Worm (Caenorhabditis elegans) whole organism, dauer: ENCODE data around the gene ptpn-22.

Experiments
- unc-62 ChIP-seq: sonication (generic microtip); optimal IDR thresholded peaks from 2 replicates; lab custom pipeline; 2017; ENCODE audit warnings: missing biosample characterization, missing genetic modification reagents, missing genetic modification characterization

Gene ptpn-22

DNA sequence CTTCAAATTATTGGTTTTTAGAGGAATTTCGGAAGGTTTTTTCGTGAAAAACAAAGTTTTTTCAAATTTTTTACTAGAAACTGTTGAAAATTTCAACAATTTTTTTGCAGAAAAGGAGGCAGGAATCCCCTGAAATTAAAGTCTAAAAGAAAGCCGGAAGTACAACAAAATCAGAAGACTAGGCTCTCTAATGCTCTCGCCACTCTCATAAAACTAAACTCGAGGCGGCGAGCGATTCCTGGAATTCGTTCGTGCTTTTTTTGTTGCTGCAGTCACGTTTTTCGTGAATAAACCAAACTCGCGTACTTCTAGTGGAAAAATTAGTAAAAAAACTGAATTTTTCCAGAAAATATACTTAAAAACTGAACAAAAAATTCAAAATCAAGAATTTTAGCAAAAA lies 1.2 kb downstream of the ptpn-22 start:
- no peak for TF ChIP-seq unc-62

- no peak for TF ChIP-seq unc-62
These were observed 1.7 kb downstream of the ptpn-22 start for ce11 chrIV:1738324-1738730.

DNA sequence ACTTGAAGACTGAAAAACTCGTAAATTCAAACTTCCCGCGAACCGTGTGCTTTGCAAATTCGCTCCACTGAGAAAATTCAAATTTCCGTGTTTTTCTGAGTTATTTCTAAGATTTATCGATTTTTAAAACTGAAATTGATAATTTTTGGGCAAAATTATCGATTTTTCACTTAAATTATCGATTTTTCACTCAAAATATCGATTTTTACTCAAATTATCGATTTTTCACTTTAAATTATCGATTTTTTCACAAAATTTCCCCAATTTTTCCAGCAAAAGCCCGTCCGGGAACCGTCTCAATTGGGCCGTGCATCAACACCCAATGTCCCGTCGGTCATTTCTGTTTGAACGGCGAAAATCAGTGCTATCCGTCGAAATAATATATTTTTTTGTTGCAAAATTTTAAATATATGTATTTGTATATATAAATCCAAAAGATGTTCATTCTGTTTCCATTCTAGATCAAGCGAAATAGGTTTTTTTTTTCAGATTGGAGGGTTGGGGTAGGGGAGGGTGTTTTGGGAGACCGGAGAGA lies 12.5 kb downstream of the ptpn-22 start:
- no peak for TF ChIP-seq unc-62

DNA sequence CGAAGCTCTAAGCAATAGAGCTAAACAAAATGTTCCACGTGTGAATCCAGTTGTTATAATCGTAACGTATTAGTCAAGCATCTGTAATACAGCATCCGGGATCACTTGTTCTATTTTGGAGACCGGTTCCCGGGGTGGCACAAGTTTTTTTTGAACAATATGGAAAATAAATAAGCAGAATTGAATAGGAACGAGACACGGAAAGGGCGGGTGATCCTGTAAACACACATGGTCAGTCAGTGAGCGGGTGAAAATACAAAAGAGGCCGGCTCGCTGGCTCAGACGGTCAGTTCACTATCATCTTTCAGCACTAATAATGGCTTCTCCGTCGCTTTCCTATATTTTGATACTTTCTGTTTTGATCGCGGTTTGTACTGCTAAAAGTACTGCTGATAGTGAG lies 14.2 kb downstream of the ptpn-22 start, which contains the start of gene K08D12.8:
TSS of gene K08D12.8 (plus strand) at position 301 of the 400 bp plus-strand sequence.
- TF ChIP-seq unc-62, result no peak

DNA sequence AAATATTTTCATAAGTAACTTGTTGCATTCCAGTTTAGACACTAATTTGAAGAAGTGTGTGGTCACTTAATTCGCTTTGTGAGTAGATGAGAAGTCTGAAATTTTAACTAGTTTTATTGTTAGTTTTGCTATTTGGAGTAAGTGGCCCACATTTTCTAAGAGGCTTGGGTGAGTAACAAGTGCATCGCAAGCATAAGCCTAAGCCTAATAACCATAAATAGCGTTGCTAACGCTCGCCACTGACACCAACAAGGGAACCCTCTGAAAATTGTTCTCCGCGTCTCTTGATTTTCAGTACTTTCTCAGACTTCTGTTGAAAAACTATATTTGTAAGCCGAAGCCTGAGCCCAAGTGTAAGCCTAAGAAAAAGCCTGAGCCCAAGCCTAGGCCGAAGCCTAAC lies 15.8 kb downstream of the ptpn-22 start, which contains the start of gene epic-3:
TSS of gene epic-3 (minus strand) at position 101 of the 400 bp plus-strand sequence.
- no peak for TF ChIP-seq unc-62

- no peak for TF ChIP-seq unc-62
These were observed 17.1 kb downstream of the ptpn-22 start for ce11 chrIV:1722953-1723352.

ce11 chrIV:1721610-1722009 lies 18.5 kb downstream of the ptpn-22 start:
- no peak for TF ChIP-seq unc-62

DNA sequence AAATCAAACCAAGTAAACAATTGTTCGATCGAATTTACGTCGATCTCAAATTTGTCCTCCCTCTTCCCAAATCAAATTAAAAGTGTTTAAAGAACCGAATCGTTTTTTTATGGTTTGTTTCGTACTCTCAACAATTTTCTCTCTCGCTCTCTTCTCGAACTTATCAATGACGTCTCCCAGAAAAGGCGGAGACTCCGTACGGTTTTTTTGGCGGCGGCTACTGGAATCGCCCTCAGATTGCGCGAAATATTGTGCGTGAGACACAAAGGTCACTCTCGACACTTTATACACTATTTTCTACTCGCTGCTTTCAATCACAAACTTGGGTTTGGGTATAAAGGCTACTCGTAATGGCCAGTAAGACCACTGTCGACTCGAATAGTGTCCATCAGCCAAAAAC lies 19.6 kb downstream of the ptpn-22 start, which contains the start of gene epic-2:
TSS of gene epic-2 (plus strand) at position 317 of the 400 bp plus-strand sequence.
- no peak for TF ChIP-seq unc-62

- no peak for TF ChIP-seq unc-62
These were observed 24.4 kb downstream of the ptpn-22 start for ce11 chrIV:1715705-1716104.

- no peak for TF ChIP-seq unc-62
These were observed 26.4 kb downstream of the ptpn-22 start for ce11 chrIV:1713618-1714017.

- TF ChIP-seq unc-62, result no peak
These were observed 29.0 kb downstream of the ptpn-22 start, which contains the start of gene rpi-2 for ce11 chrIV:1711029-1711489. TSS of gene rpi-2 (plus strand) at chrIV:1711262.

ce11 chrIV:1710535-1710934 lies 29.5 kb downstream of the ptpn-22 start:
- no peak for TF ChIP-seq unc-62

DNA sequence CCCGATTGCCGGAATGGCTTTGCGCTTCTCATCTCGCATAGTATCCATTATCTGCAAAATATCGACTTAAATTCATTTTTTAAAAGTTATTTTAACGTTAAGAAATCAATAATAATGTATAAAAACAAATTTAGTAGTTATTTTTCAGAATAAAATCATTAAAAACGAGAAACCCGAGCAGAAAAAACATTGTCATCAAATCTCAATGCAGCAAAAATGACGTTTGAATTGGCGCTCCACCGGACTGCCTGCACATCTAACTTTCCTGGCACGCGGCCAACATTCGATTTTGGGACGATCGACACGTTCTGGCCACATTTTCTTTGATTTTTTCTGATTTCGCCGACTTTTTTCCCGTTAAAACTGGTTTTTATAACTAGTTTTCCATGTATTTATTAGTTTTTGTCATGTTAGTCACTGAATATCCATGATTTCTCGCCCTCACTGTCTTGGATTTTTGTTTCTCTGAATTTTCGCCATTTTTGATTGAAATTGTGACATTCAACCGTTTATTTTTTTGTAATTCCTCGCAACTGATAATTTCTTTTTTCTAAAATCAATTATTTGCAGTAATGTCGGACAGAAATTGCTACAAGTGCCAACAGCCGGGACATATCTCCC lies 30.3 kb downstream of the ptpn-22 start, which contains the start of the genes pbs-1 and K08D12.3:
TSS of gene pbs-1 (minus strand) at position 51 of the 621 bp plus-strand sequence.
TSS of gene K08D12.3 (plus strand) at position 571 of the 621 bp plus-strand sequence.
- TF ChIP-seq unc-62, result no peak

ce11 chrIV:1709002-1709401 lies 31.1 kb downstream of the ptpn-22 start:
- no peak for TF ChIP-seq unc-62

ce11 chrIV:1708426-1708826 lies 31.6 kb downstream of the ptpn-22 start:
- TF ChIP-seq unc-62, result no peak

DNA sequence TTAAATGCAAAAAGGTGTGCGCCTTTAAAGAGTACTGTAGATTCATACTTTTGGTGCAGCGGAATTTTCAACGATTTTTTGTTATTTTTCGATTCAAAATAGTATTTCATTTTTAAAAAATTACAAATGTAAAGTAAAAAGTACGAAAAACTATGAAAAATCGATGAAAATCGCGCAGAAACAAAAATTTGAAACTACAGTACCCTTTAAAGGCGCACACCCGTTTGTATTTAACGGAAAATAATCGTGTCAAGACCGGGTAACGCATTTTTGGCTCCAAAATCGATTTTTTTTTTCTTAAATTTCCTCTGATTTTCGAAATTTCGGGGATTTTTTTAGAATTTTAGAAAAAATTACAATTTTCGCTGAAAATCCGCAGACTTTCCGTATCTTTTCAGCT lies 32.1 kb downstream of the ptpn-22 start:
- TF ChIP-seq unc-62, result no peak

DNA sequence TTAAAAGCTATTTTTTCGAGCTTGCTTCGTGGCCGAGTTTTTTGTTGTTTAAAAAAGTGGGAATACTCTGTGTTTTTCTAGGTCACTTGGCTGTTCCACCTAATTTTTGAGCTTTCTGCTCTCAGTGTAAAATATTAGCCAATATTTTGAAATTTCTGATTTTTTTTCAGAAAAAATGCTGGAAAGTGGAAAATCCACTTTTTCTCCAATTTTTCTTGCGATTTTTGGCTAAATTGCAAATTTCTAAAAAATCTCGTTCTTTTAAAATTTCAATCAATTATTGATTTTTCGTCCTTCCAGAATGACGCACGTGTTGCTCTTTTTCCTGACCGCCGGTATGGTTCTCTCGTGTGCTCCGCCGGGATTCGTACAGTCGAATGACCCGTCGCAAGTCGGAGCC lies 33.1 kb downstream of the ptpn-22 start, which contains the start of gene K08D12.4:
TSS of gene K08D12.4 (plus strand) at position 301 of the 400 bp plus-strand sequence.
- no peak for TF ChIP-seq unc-62

DNA sequence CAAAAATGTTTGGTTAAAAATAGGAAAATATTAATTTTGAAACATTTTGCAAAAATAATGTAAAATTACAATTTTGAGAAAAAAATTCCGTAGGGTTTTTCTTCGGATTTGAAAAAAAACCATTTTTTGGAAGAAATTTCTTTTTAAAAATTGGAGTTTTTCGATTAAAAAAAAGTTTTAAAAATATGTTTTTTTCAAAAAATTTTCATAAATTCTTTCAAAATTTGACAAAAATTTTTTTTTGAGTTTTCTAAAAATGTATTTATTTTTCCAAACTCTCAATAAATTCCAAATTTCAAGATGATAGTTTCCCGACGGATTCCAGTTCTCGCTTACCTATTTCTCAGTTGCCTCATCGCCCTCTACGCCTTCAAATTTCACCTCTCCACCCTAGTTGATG lies 40.5 kb downstream of the ptpn-22 start, which contains the start of gene bus-2:
TSS of gene bus-2 (plus strand) at position 301 of the 400 bp plus-strand sequence.
- no peak for TF ChIP-seq unc-62
